Worm (Caenorhabditis elegans) whole organism, L2 larva: ENCODE results near the gene M110.7.

Experiments
- alr-1 ChIP-seq: fragments of 150-350 bp; optimal IDR thresholded peaks from 2 replicates; lab custom pipeline; 2014; ENCODE audit warnings: missing biosample characterization, missing genetic modification characterization
- egl-27 ChIP-seq: sonication (generic microtip); optimal IDR thresholded peaks from 3 replicates; lab custom pipeline; 2017; ENCODE audit warnings: missing biosample characterization, missing genetic modification reagents, missing genetic modification characterization
- elt-1 ChIP-seq: fragments of 150-350 bp; optimal IDR thresholded peaks from 2 replicates; lab custom pipeline; 2014; ENCODE audit warnings: missing biosample characterization, missing genetic modification characterization
- lin-13 ChIP-seq: fragments of 150-350 bp; optimal IDR thresholded peaks from 2 replicates; lab custom pipeline; 2014; ENCODE audit warnings: missing biosample characterization, missing genetic modification reagents, missing genetic modification characterization
- nhr-10 ChIP-seq: sonication (generic microtip); optimal IDR thresholded peaks from 2 replicates; lab custom pipeline; 2017; ENCODE audit warnings: missing biosample characterization, missing genetic modification characterization
- nhr-237 ChIP-seq: fragments of 150-350 bp; optimal IDR thresholded peaks from 2 replicates; lab custom pipeline; 2014; ENCODE audit warnings: missing biosample characterization, missing genetic modification characterization
- nhr-77 ChIP-seq: fragments of 150-350 bp; optimal IDR thresholded peaks from 2 replicates; lab custom pipeline; 2014; ENCODE audit warnings: missing biosample characterization, missing genetic modification characterization
- skn-1 ChIP-seq: sonication (generic microtip); optimal IDR thresholded peaks from 2 replicates; lab custom pipeline; 2017; ENCODE audit warnings: missing biosample characterization, missing genetic modification characterization
- sma-9 ChIP-seq, 2 experiments: fragments of 150-350 bp in 1 of 2; sonication (generic microtip) in 1 of 2; optimal IDR thresholded peaks; 2 replicates each; lab custom pipeline; 2014 to 2016; ENCODE audit warnings: missing genetic modification characterization in 2 of 2, mild to moderate bottlenecking in 1 of 2, missing biosample characterization in 1 of 2, missing compliant biosample characterization in 1 of 2, missing genetic modification reagents in 1 of 2, moderate library complexity in 1 of 2
- ztf-1 ChIP-seq: fragments of 200-800 bp; sonication (Bioruptor generic); conservative IDR thresholded peaks from 2 replicates; pipeline ENCODE4 v1.3.6; 2022; ENCODE audit warnings: missing genetic modification characterization, missing compliant biosample characterization

DNA sequence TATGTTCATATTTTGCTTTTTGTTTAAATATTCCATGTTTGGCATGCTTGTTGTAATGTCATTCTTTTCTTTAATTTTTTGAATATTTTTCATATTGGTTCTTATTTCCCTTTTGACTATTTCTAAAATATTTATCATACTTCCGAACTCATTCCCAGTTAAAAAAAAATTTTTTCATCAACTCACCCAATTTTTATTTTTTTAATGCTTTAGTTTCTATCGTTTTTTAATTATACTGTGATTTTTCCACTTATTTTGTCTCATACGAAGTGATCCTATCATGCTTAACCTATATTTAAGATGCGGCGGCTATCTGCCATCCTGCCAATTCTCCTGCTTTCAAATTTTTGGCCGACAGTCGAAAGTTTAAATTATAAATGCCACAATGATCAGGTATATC, 34.1 kb upstream of the M110.7 start, which contains the start of gene qua-1:
- TF ChIP-seq nhr-237 (no peak), skn-1 (tag; lab: Kevin White, UChicago) (no peak), egl-27 (no peak), lin-13 (GFP tag; lab: Kevin White, UChicago) (no peak), sma-9 (GFP tag; optimal IDR thresholded peaks at IDR 0.05; lab: Kevin White, UChicago) (no peak), sma-9 (tag; optimal IDR thresholded peaks at IDR 0.05; lab: Kevin White, UChicago) (no peak), nhr-10 (tag; lab: Kevin White, UChicago) (no peak), ztf-1 (no peak), alr-1 (tag; lab: Kevin White, UChicago) (no peak), elt-1 (no peak), nhr-77 (tag; lab: Kevin White, UChicago) (no peak)
